Worm (Caenorhabditis elegans) whole organism, late embryonic: ENCODE results near the gene bath-45.

Source experiments
- C08G9.2 ChIP-seq: sonication (generic microtip); optimal IDR thresholded peaks from 2 replicates; lab custom pipeline; 2016; ENCODE audit warnings: mild to moderate bottlenecking, missing genetic modification characterization, moderate library complexity, missing compliant biosample characterization
- F13H6.1 ChIP-seq: sonication (generic microtip); optimal IDR thresholded peaks from 2 replicates; lab custom pipeline; 2016; ENCODE audit warnings: missing genetic modification characterization, missing compliant biosample characterization
- ahr-1 ChIP-seq: sonication (generic microtip); optimal IDR thresholded peaks from 2 replicates; lab custom pipeline; 2016; ENCODE audit warnings: missing genetic modification characterization, missing compliant biosample characterization
- ama-1 ChIP-seq: fragments of 150-350 bp; optimal IDR thresholded peaks from 2 replicates; lab custom pipeline; 2014
- ceh-18 ChIP-seq: sonication (generic microtip); optimal IDR thresholded peaks from 2 replicates; lab custom pipeline; 2016; ENCODE audit warnings: missing genetic modification characterization, missing compliant biosample characterization
- ceh-19 ChIP-seq: fragments of 200-800 bp; sonication (Bioruptor generic); optimal IDR thresholded peaks from 2 replicates; lab custom pipeline; 2018; ENCODE audit warnings: mild to moderate bottlenecking, missing genetic modification characterization, missing compliant biosample characterization
- ceh-45 ChIP-seq: fragments of 200-800 bp; sonication (Bioruptor generic); IDR thresholded peaks from 2 replicates; pipeline ENCODE4 v1.3.6; 2022; ENCODE audit warnings: missing genetic modification reagents, missing genetic modification characterization, missing compliant biosample characterization
- ceh-6 ChIP-seq: fragments of 200-800 bp; sonication (Bioruptor generic); optimal IDR thresholded peaks from 2 replicates; lab custom pipeline; 2018; ENCODE audit warnings: mild to moderate bottlenecking, missing genetic modification characterization, missing compliant biosample characterization
- dmd-4 ChIP-seq: sonication (generic microtip); optimal IDR thresholded peaks from 2 replicates; lab custom pipeline; 2016; ENCODE audit warnings: borderline replicate concordance, missing genetic modification characterization, missing compliant biosample characterization
- elt-2 ChIP-seq: sonication (generic microtip); optimal IDR thresholded peaks from 2 replicates; lab custom pipeline; 2016; ENCODE audit warnings: missing genetic modification reagents, missing genetic modification characterization, missing compliant biosample characterization
- hlh-8 ChIP-seq: sonication (generic microtip); optimal IDR thresholded peaks from 2 replicates; lab custom pipeline; 2016; ENCODE audit warnings: missing genotype, missing genetic modification characterization, missing compliant biosample characterization
- lim-6 ChIP-seq: sonication (generic microtip); optimal IDR thresholded peaks from 2 replicates; lab custom pipeline; 2016; ENCODE audit warnings: missing genetic modification characterization, missing compliant biosample characterization
- odd-2 ChIP-seq: sonication (generic microtip); optimal IDR thresholded peaks from 2 replicates; lab custom pipeline; 2017; ENCODE audit warnings: antibody characterized with exemption, mild to moderate bottlenecking, missing genetic modification characterization, missing compliant biosample characterization
- pax-1 ChIP-seq: fragments of 150-350 bp; optimal IDR thresholded peaks from 2 replicates; lab custom pipeline; 2014; ENCODE audit warnings: missing biosample characterization, missing genetic modification characterization
- pha-4 ChIP-seq: fragments of 150-350 bp; optimal IDR thresholded peaks from 2 replicates; lab custom pipeline; 2018; ENCODE audit warnings: missing biosample characterization, missing genetic modification reagents, missing genetic modification characterization
- pqm-1 ChIP-seq: sonication (generic microtip); optimal IDR thresholded peaks from 2 replicates; lab custom pipeline; 2016; ENCODE audit warnings: missing genetic modification characterization, missing compliant biosample characterization
- pros-1 ChIP-seq: fragments of 150-350 bp; optimal IDR thresholded peaks from 2 replicates; lab custom pipeline; 2014; ENCODE audit warnings: missing biosample characterization, missing genetic modification reagents, missing genetic modification characterization
- rnt-1 ChIP-seq: sonication (generic microtip); optimal IDR thresholded peaks from 2 replicates; lab custom pipeline; 2016; ENCODE audit warnings: missing genetic modification characterization, missing compliant biosample characterization
- sox-2 ChIP-seq: fragments of 200-800 bp; sonication (Bioruptor generic); IDR thresholded peaks from 2 replicates; pipeline ENCODE4 v1.3.6; 2022; ENCODE audit warnings: missing genetic modification reagents, missing genetic modification characterization, missing compliant biosample characterization
- tbx-2 ChIP-seq: sonication (generic microtip); optimal IDR thresholded peaks from 2 replicates; lab custom pipeline; 2016; ENCODE audit warnings: missing genetic modification characterization, missing compliant biosample characterization
- ttx-3 ChIP-seq: sonication (generic microtip); optimal IDR thresholded peaks from 2 replicates; lab custom pipeline; 2016; ENCODE audit warnings: missing genetic modification reagents, missing genetic modification characterization, missing compliant biosample characterization
- unc-3 ChIP-seq, 2 experiments: fragments of 200-800 bp in 1 of 2; sonication (Bioruptor generic) in 1 of 2; sonication (generic microtip) in 1 of 2; conservative IDR thresholded peaks in 1 of 2; optimal IDR thresholded peaks in 1 of 2; 2 replicates each; pipeline versions ENCODE4 v1.3.6 to Lab custom; 2016 to 2022; ENCODE audit warnings: missing compliant biosample characterization in 2 of 2, missing genetic modification characterization in 2 of 2, missing genetic modification reagents in 1 of 2
- unc-86 ChIP-seq: sonication (generic microtip); optimal IDR thresholded peaks from 2 replicates; lab custom pipeline; 2016; ENCODE audit warnings: missing genetic modification characterization, missing compliant biosample characterization
- zip-5 ChIP-seq: sonication (generic microtip); optimal IDR thresholded peaks from 2 replicates; lab custom pipeline; 2016; ENCODE audit warnings: missing genetic modification characterization, missing compliant biosample characterization
- ztf-16 ChIP-seq: sonication (generic microtip); optimal IDR thresholded peaks from 2 replicates; lab custom pipeline; 2017; ENCODE audit warnings: missing genetic modification characterization, missing compliant biosample characterization

bath-45 gene

DNA sequence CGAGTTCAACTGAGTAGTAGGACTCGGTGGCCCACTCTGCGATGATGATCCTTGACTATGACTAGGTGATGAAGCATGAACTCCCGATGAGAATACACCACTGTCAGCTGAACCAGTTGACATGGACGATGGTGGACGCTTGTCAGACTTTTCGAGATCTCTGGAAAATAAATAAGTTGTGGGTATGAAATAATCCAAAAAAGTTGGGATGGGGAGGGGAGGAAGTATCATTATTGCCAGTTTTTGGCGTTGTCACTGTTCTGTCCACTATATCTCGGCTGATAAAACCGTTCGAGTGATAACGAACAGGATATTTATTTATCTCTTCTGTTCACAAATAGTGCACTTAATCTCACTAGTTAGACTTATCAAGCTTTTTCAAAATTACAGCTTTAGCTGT, 41.2 kb downstream of the bath-45 start:
- TF ChIP-seq lim-6 (tag; lab: Kevin White, UChicago) (no peak), ttx-3 (tag; lab: Kevin White, UChicago) (no peak)
- TF ChIP-seq, all 69 proteins: peak for 0

DNA sequence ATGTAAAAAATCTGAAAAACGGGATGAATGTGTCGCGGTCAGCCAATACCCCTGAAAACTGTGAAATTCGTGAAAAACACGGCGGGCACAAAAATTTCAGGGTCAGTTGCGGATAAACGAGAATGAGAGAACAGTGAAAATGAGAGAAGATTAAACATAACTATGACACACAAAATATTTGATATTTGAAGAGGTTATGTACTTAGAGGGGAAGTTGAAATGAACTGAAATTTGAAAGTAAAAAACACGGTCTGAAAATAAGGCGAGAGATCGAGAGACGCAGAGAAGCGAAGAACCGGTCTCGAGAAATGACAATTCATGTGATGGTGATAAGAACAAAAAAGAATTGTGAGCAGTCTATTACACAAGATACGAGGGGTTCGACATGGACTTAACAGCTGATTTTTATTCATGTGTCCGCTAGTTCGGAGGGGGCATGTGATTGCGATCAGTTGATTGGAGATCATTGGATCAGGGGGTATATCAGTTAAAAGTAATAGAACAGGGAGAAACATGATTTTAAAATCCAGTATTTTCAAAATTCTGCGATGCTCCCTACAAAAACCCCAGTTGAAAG, 43.0 kb downstream of the bath-45 start, which contains the start of gene moe-3:
Gene moe-3, minus strand, starts transcription at position 51 of the 577 bp plus-strand sequence.
- TF ChIP-seq pha-4 (tag; lab: Kevin White, UChicago) (no peak), rnt-1 (tag; lab: Kevin White, UChicago) (no peak), ceh-45 (no peak)

DNA sequence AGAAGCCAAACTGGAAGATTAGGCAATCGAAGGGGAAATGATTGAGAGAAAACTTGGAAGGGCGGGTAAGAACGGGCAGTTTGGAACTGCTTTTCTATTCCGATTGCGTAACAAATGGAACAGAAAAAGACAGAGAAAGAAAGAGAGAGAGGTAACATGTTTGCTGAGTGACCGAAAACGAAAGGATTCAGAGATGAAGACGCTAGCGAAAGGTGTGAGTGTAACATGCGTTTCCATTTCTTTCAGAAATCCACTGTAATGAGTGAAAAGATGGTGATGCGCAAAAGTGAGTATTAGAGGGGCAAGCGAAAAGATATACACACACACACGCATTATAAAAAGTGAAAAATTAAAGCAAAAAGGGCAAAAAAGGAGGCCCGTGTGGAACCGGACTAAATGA, 44.7 kb downstream of the bath-45 start:
- TF ChIP-seq dmd-4 (no peak), sox-2 (GFP tag; lab: Robert Waterston, UW) (no peak), ztf-16 (no peak), hlh-8 (no peak), ceh-6 (GFP tag; lab: Kevin White, UChicago) (no peak), unc-86 (no peak), C08G9.2 (tag; lab: Kevin White, UChicago) (no peak), zip-5 (tag; lab: Kevin White, UChicago) (no peak), tbx-2 (no peak), elt-2 (tag; lab: Kevin White, UChicago) (no peak), pax-1 (tag; lab: Kevin White, UChicago) (no peak), pros-1 (tag; lab: Kevin White, UChicago) (no peak), unc-3 (GFP tag; conservative IDR thresholded peaks at IDR 0.05; lab: Robert Waterston, UW) (no peak), unc-3 (tag; optimal IDR thresholded peaks at IDR 0.05; lab: Kevin White, UChicago) (no peak), ama-1 (lab: Kevin White, UChicago) (no peak)
- TF ChIP-seq, all 69 proteins: peak for 0

DNA sequence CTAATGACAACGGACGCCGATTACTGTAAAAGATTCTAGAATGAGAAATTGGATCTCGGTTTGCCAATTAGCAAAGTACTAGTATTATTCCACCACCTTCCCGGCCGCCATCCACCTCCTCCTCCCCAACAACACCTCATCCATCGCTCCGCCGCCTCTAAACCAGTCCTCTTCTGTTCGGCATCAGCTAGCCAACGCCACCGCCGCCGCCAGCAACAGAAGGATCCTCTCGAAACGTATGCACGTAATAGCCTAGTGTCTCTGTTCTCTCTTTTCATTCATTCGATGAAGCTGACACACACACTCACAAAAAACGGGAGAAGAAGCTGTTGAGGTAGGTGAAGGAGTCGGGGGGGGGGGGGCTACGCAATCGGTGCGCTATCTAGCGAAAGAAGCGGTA, 47.9 kb downstream of the bath-45 start:
- TF ChIP-seq ceh-45, result 0 out of 2 replicates have a peak, but pooled peaks have one; percentile 27
- no peak for TF ChIP-seq pros-1 (tag; lab: Kevin White, UChicago)
- TF ChIP-seq, all 69 proteins: peak for 1

DNA sequence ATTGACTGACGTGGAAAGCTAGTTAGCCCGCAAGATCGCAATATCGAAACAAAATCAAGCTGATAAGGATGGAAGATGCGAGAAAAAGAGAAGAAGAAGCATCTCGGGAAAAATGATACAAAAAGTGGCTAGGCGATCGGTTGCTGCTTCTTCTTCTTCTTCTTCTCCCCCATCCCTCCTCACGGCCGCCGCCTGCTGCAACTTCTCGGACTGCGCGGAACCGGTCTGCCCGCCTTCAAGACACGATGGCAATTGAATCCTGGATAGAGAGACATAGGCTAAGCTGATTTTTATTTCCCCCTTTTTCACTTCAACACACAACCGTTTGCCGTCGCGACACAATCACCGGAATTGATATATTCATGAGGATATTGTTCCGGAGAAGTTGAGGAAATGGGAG, 51.6 kb downstream of the bath-45 start:
- TF ChIP-seq elt-2 (tag; lab: Kevin White, UChicago) (no peak), pros-1 (tag; lab: Kevin White, UChicago) (no peak), ahr-1 (tag; lab: Kevin White, UChicago) (no peak), ceh-19 (no peak), odd-2 (no peak), ceh-18 (tag; lab: Kevin White, UChicago) (no peak), F13H6.1 (tag; lab: Kevin White, UChicago) (no peak), ceh-6 (GFP tag; lab: Kevin White, UChicago) (no peak), pqm-1 (tag; lab: Kevin White, UChicago) (no peak)
